Fruit fly (Drosophila melanogaster) whole organism, embryonic: ENCODE measurements around the gene CG16790.

ENCODE experiments used
- CG11504 ChIP-seq: fragments of 200-800 bp; sonication (Bioruptor generic); optimal IDR thresholded peaks from 3 replicates; lab custom pipeline; 2019; ENCODE audit warnings: missing biosample characterization, mild to moderate bottlenecking, missing genetic modification characterization, moderate library complexity
- CG13287 ChIP-seq: fragments of 200-800 bp; sonication (Bioruptor generic); IDR thresholded peaks from 2 replicates; pipeline ENCODE4 v1.3.6; 2022; ENCODE audit warnings: missing biosample characterization, missing genetic modification characterization; ENCODE audit not compliant: partially characterized antibody
- CG14710 ChIP-seq: fragments of 200-800 bp; sonication (Bioruptor generic); optimal IDR thresholded peaks from 3 replicates; lab custom pipeline; 2019; ENCODE audit warnings: missing biosample characterization, mild to moderate bottlenecking, missing genetic modification characterization, moderate library complexity
- CG15011 ChIP-seq: fragments of 200-800 bp; sonication (Bioruptor generic); optimal IDR thresholded peaks from 3 replicates; lab custom pipeline; 2018; ENCODE audit warnings: missing biosample characterization, mild to moderate bottlenecking, missing genetic modification characterization
- CG15269 ChIP-seq: fragments of 200-800 bp; sonication (Bioruptor generic); optimal IDR thresholded peaks from 2 replicates; lab custom pipeline; 2018; ENCODE audit warnings: missing biosample characterization, mild to moderate bottlenecking, missing genetic modification characterization, moderate library complexity
- CG1647 ChIP-seq: fragments of 200-800 bp; sonication (Bioruptor generic); optimal IDR thresholded peaks from 3 replicates; lab custom pipeline; 2016; ENCODE audit warnings: missing biosample characterization, missing genetic modification characterization
- CG18599 ChIP-seq: fragments of 200-800 bp; sonication (Bioruptor generic); optimal IDR thresholded peaks from 3 replicates; lab custom pipeline; 2017; ENCODE audit warnings: missing biosample characterization, missing genetic modification characterization, mild to moderate bottlenecking, moderate library complexity, missing genetic modification reagents
- CG7372 ChIP-seq: fragments of 200-800 bp; sonication (Bioruptor generic); IDR thresholded peaks from 2 replicates; pipeline ENCODE4 v1.3.6; 2022; ENCODE audit warnings: missing biosample characterization, missing genetic modification characterization
- CG7839 ChIP-seq: fragments of 200-800 bp; sonication (Bioruptor generic); optimal IDR thresholded peaks from 3 replicates; lab custom pipeline; 2018; ENCODE audit warnings: missing biosample characterization, mild to moderate bottlenecking, missing genetic modification characterization, moderate library complexity
- Elba2 ChIP-seq: fragments of 200-800 bp; sonication (Bioruptor generic); optimal IDR thresholded peaks from 3 replicates; lab custom pipeline; 2016; ENCODE audit warnings: missing biosample characterization, missing genetic modification characterization
- Gug ChIP-seq: fragments of 200-800 bp; sonication (Bioruptor generic); IDR thresholded peaks from 4 replicates; pipeline ENCODE4 v1.3.6; 2022; ENCODE audit warnings: missing biosample characterization, missing genetic modification characterization
- MBD-R2 ChIP-seq: fragments of 200-800 bp; sonication (Bioruptor generic); IDR thresholded peaks from 2 replicates; pipeline ENCODE4 v1.3.6; 2022; ENCODE audit warnings: missing biosample characterization, missing genetic modification characterization
- Nf-YC ChIP-seq: fragments of 200-800 bp; optimal IDR thresholded peaks from 3 replicates; lab custom pipeline; 2019; ENCODE audit warnings: missing biosample characterization, mild to moderate bottlenecking, missing genetic modification characterization, moderate library complexity
- Poxn ChIP-seq: fragments of 200-800 bp; sonication (Bioruptor generic); IDR thresholded peaks from 2 replicates; pipeline ENCODE4 v1.3.6; 2022; ENCODE audit warnings: missing biosample characterization, missing genetic modification characterization
- Sox102F ChIP-seq: fragments of 200-800 bp; sonication (Bioruptor generic); optimal IDR thresholded peaks from 2 replicates; lab custom pipeline; 2018; ENCODE audit warnings: missing biosample characterization, mild to moderate bottlenecking, missing genetic modification characterization, moderate library complexity
- Tbp ChIP-seq: fragments of >200 bp; optimal IDR thresholded peaks from 2 replicates; lab custom pipeline; 2018; ENCODE audit warnings: missing biosample characterization, missing genetic modification characterization
- Xrp1 ChIP-seq: fragments of 200-800 bp; sonication (Bioruptor generic); IDR thresholded peaks from 2 replicates; pipeline ENCODE4 v1.3.6; 2022; ENCODE audit warnings: missing biosample characterization, missing genetic modification characterization
- amos ChIP-seq: fragments of 200-800 bp; sonication (Bioruptor generic); IDR thresholded peaks from 2 replicates; pipeline ENCODE4 v1.3.6; 2022; ENCODE audit warnings: missing biosample characterization, missing genetic modification characterization; ENCODE audit not compliant: partially characterized antibody
- br ChIP-seq: fragments of >200 bp; optimal IDR thresholded peaks from 2 replicates; lab custom pipeline; 2017
- chm ChIP-seq: fragments of 200-800 bp; sonication (Bioruptor generic); IDR thresholded peaks from 2 replicates; pipeline ENCODE4 v1.3.6; 2022; ENCODE audit warnings: missing biosample characterization, missing genetic modification characterization
- eyg ChIP-seq: fragments of 200-800 bp; sonication (Bioruptor generic); optimal IDR thresholded peaks from 3 replicates; lab custom pipeline; 2016; ENCODE audit warnings: missing biosample characterization, missing genetic modification characterization
- hkb ChIP-seq, 2 experiments: fragments of 200-800 bp in 1 of 2; fragments of >200 bp in 1 of 2; sonication (Bioruptor generic) in 1 of 2; IDR thresholded peaks in 1 of 2; optimal IDR thresholded peaks in 1 of 2; 2 replicates each; pipeline versions ENCODE4 v1.3.6 to Lab custom; 2017 to 2022; ENCODE audit warnings: missing biosample characterization in 1 of 2, missing genetic modification characterization in 1 of 2
- insv ChIP-seq, 2 experiments: fragments of 200-800 bp; sonication (Bioruptor generic); optimal IDR thresholded peaks; 3 replicates each; lab custom pipeline; 2016 to 2018; ENCODE audit warnings: missing biosample characterization in 2 of 2, missing genetic modification characterization in 2 of 2
- kah ChIP-seq: fragments of 200-800 bp; sonication (Bioruptor generic); optimal IDR thresholded peaks from 2 replicates; lab custom pipeline; 2018; ENCODE audit warnings: missing biosample characterization, mild to moderate bottlenecking, missing genetic modification characterization
- lilli ChIP-seq: fragments of 200-800 bp; sonication (Bioruptor generic); optimal IDR thresholded peaks from 3 replicates; lab custom pipeline; 2016; ENCODE audit warnings: missing biosample characterization, missing genetic modification characterization
- maf-S ChIP-seq: fragments of 200-800 bp; sonication (Bioruptor generic); optimal IDR thresholded peaks from 2 replicates; lab custom pipeline; 2016; ENCODE audit warnings: missing biosample characterization, missing genetic modification characterization
- otp ChIP-seq: fragments of 200-800 bp; sonication (Bioruptor generic); IDR thresholded peaks from 3 replicates; pipeline ENCODE4, ENCODE4 v1.3.6; 2022; ENCODE audit warnings: missing biosample characterization, missing genetic modification characterization
- sc ChIP-seq, 3 experiments: fragments of >200 bp in 2 of 3; fragments of 200-800 bp in 1 of 3; sonication (Bioruptor generic) in 1 of 3; optimal IDR thresholded peaks; 2 replicates in 2 of 3; 3 replicates in 1 of 3; lab custom pipeline; 2017; ENCODE audit warnings: mild to moderate bottlenecking in 1 of 3, missing biosample characterization in 1 of 3, missing genetic modification characterization in 1 of 3, missing genetic modification reagents in 1 of 3
- sens ChIP-seq: fragments of 200-800 bp; sonication (Bioruptor generic); peaks from one replicate; lab custom pipeline; 2016; ENCODE audit warnings: missing biosample characterization, missing genetic modification characterization
- stwl ChIP-seq: fragments of 200-800 bp; sonication (Bioruptor generic); optimal IDR thresholded peaks from 3 replicates; lab custom pipeline; 2018; ENCODE audit warnings: missing biosample characterization, mild to moderate bottlenecking, missing genetic modification characterization, moderate library complexity
- tio ChIP-seq: fragments of 200-800 bp; sonication (Bioruptor generic); optimal IDR thresholded peaks from 2 replicates; lab custom pipeline; 2017; ENCODE audit warnings: missing biosample characterization, missing genetic modification characterization, inconsistent platforms

CG16790 gene

DNA sequence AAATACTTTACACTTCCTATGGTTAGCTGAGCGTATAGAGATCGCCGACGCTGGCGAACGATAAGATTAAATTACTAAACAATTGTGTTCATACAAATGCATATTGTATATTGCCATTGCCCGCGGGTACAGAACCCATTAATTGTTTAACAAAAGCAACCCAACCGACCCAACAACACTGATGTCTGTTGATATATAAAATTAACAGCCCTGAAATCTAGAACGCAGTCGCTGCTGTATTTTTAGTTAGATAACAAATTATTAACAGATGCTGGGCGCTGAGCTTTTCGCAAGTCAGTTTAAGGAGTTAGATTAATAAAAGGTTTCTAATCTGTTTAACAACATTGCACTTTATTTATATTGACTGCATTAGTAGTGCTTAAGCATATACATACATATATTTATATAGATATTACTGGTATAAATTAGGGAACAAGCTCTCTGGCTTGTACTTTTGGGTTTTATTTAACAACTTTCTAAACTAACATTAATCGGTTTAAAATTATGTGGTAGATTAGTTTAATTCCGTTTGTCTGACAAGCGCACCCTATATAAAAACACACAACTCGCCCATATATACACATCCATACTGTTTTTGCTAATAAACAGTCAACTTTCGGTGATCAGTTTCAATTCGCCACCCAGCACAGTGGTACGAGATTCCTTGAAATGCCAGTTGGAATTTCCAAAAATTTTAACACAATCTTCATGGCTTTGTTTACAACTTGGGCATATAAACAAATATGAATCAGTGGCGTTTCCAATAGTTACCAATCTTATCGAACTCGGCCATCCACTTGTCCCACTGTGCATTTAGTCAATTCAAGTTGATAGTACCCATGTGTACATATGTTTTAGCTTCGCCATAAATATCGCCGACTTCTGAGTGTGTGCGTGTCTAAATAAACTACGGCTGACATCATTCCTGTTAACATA, 41.8 kb downstream of the CG16790 start (continued):
- no peak for TF ChIP-seq stwl (tag; lab: Kevin White, UChicago)
- peak; percentile 85 for TF ChIP-seq CG7372 (GFP tag; lab: Robert Waterston, UW)
- peak; percentile 88 for TF ChIP-seq MBD-R2 (GFP tag; lab: Robert Waterston, UW)
- peak; percentile 85 for TF ChIP-seq otp (GFP tag; lab: Robert Waterston, UW)
- peak; percentile 85 for TF ChIP-seq CG15011 (GFP tag; lab: Kevin White, UChicago)
- TF ChIP-seq Tbp (GFP tag; lab: Kevin White, UChicago): no peak
- TF ChIP-seq CG11504 (tag; lab: Kevin White, UChicago): no peak
- TF ChIP-seq CG1647 (GFP tag; lab: Kevin White, UChicago): peak; percentile 94
- no peak for TF ChIP-seq amos (GFP tag; lab: Robert Waterston, UW)
- peak; percentile 90 for TF ChIP-seq Xrp1 (GFP tag; lab: Robert Waterston, UW)
- TF ChIP-seq hkb (optimal IDR thresholded peaks at IDR 0.05; lab: Kevin White, UChicago): no peak
- TF ChIP-seq hkb (GFP tag; IDR thresholded peaks at IDR 0.05; lab: Robert Waterston, UW): peak; percentile 93
- TF ChIP-seq Elba2 (GFP tag; lab: Kevin White, UChicago): no peak
- TF ChIP-seq Sox102F: peak; percentile 82
- TF ChIP-seq CG13287: no peak
- TF ChIP-seq CG18599 (GFP tag; lab: Kevin White, UChicago): peak; percentile 97
- peak; percentile 90 for TF ChIP-seq lilli (GFP tag; lab: Kevin White, UChicago)
- TF ChIP-seq sens (GFP tag; lab: Kevin White, UChicago): peak; percentile 95
- peak; percentile 90 for TF ChIP-seq chm
- peak; percentile 58 for TF ChIP-seq kah (GFP tag; lab: Kevin White, UChicago)
- peak; percentile 35 for TF ChIP-seq CG14710
- TF ChIP-seq maf-S: peak; percentile 85
- no peak for TF ChIP-seq br (lab: Kevin White, UChicago)
- TF ChIP-seq Nf-YC (tag; lab: Kevin White, UChicago): peak; percentile 74
- peak; percentile 92 for TF ChIP-seq Gug (GFP tag; lab: Robert Waterston, UW)
- TF ChIP-seq eyg (GFP tag; lab: Kevin White, UChicago): peak; percentile 90
- no peak for TF ChIP-seq insv (GFP tag; optimal IDR thresholded peaks at IDR 0.05; lab: Kevin White, UChicago)
- peak; percentile 87 for TF ChIP-seq CG15269 (tag; lab: Kevin White, UChicago)
- peak; percentile 75 for TF ChIP-seq tio (GFP tag; lab: Kevin White, UChicago)
- TF ChIP-seq Poxn (GFP tag; lab: Robert Waterston, UW): peak; percentile 64; the same call in 1 of the 2 replicates
- peak; percentile 92 for TF ChIP-seq CG7839 (tag; lab: Kevin White, UChicago)
- no peak for TF ChIP-seq sc (optimal IDR thresholded peaks at IDR 0.05; lab: Kevin White, UChicago)
- TF ChIP-seq sc (GFP tag; optimal IDR thresholded peaks at IDR 0.05; lab: Kevin White, UChicago): peak; percentile 17
